Fruit fly (Drosophila melanogaster) whole organism: ENCODE measurements around the gene CG7352.

Source experiments
- CG8478 ChIP-seq: fragments of >200 bp; optimal IDR thresholded peaks from 2 replicates; lab custom pipeline; 2018; ENCODE audit warnings: inconsistent platforms
- Dll ChIP-seq: fragments of >200 bp; optimal IDR thresholded peaks from 2 replicates; lab custom pipeline; 2017
- EcR ChIP-seq, 2 experiments: fragments of >200 bp; optimal IDR thresholded peaks; 2 replicates each; lab custom pipeline; 2017; ENCODE audit warnings: missing biosample characterization in 2 of 2, missing genetic modification characterization in 2 of 2, missing genetic modification reagents in 2 of 2
- psq ChIP-seq: fragments of >200 bp; optimal IDR thresholded peaks from 2 replicates; lab custom pipeline; 2017
- usp ChIP-seq: fragments of >200 bp; optimal IDR thresholded peaks from 2 replicates; lab custom pipeline; 2017; ENCODE audit warnings: missing biosample characterization, missing genetic modification characterization, mixed read lengths

DNA sequence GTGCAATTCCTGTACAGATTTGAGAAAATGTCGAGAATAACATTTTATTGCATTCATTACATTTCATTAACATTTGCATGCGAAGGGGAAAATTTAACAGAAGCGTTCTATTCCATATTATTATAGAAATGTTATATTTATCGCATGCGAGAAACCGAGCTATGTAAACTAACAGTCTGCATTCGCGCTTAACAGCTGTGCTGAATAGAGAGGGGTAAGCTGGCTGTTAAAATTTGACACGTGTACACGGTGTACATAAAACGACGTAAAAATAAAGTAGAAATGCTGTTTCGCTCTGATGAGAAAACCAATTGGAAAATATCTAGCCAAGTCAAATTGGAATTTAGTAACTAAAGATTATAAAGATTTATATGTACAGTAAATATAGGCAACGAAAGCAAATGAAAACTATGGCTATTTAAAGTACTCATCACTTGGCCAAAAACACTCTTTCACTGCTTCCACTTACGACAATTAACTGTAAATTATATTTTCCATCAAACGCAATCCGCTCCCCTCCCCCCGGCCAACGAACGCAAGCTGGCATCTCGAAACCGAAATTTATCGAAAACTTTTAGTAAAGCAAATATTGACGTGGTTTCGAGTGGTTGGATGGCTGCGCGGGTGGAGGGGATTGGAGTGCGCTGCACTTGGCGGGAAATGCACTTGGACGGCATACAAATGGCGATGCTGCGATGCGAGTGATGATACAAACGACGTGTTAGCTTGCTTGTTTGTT is 41.0 kb upstream of the CG7352 start:
- no peak for TF ChIP-seq CG8478 (lab: Kevin White, UChicago)
- no peak for TF ChIP-seq usp (GFP tag; lab: Kevin White, UChicago)
- no peak for TF ChIP-seq Dll
- TF ChIP-seq EcR (GFP tag; optimal IDR thresholded peaks at IDR 0.05; lab: Kevin White, UChicago), result no peak
- TF ChIP-seq psq (lab: Kevin White, UChicago), result no peak
